Fruit fly (Drosophila melanogaster) whole organism, embryonic: Measurements from ENCODE around the gene CG42758.
A peak's percentile ranks its signal among the peaks of the same experiment; 100 is the strongest.

ENCODE experiments used
- CG18599 ChIP-seq: fragments of 200-800 bp; sonication (Bioruptor generic); optimal IDR thresholded peaks from 3 replicates; lab custom pipeline; 2017; ENCODE audit warnings: missing biosample characterization, missing genetic modification characterization, mild to moderate bottlenecking, moderate library complexity, missing genetic modification reagents
- Gug ChIP-seq: fragments of 200-800 bp; sonication (Bioruptor generic); IDR thresholded peaks from 4 replicates; pipeline ENCODE4 v1.3.6; 2022; ENCODE audit warnings: missing biosample characterization, missing genetic modification characterization
- al ChIP-seq: fragments of 200-800 bp; sonication (Bioruptor generic); IDR thresholded peaks from 2 replicates; pipeline ENCODE4 v1.3.6; 2022; ENCODE audit warnings: missing biosample characterization, missing genetic modification characterization
- ap ChIP-seq: fragments of 200-800 bp; sonication (Bioruptor generic); IDR thresholded peaks from 2 replicates; pipeline ENCODE4 v1.3.6; 2022; ENCODE audit warnings: missing biosample characterization, missing genetic modification characterization
- chif ChIP-seq, 2 experiments: fragments of 200-800 bp; sonication (Bioruptor generic); optimal IDR thresholded peaks; 3 replicates each; lab custom pipeline; 2016; ENCODE audit warnings: missing biosample characterization in 2 of 2, missing genetic modification characterization in 2 of 2
- ci ChIP-seq: fragments of 200-800 bp; sonication (Bioruptor generic); IDR thresholded peaks from 3 replicates; pipeline ENCODE4 v1.3.6; 2022; ENCODE audit warnings: missing biosample characterization, missing genetic modification characterization
- gcm2 ChIP-seq: fragments of 200-800 bp; sonication (Bioruptor generic); optimal IDR thresholded peaks from 2 replicates; lab custom pipeline; 2016; ENCODE audit warnings: missing biosample characterization, missing genetic modification characterization
- lov ChIP-seq, 2 experiments: fragments of 200-800 bp in 1 of 2; fragments of >200 bp in 1 of 2; sonication (Bioruptor generic) in 1 of 2; IDR thresholded peaks in 1 of 2; optimal IDR thresholded peaks in 1 of 2; 2 replicates in 1 of 2; 3 replicates in 1 of 2; pipeline versions ENCODE4 v1.3.6 to Lab custom; 2017 to 2022; ENCODE audit warnings: missing biosample characterization in 1 of 2, missing genetic modification characterization in 1 of 2
- slou ChIP-seq: fragments of 200-800 bp; sonication (Bioruptor generic); optimal IDR thresholded peaks from 3 replicates; lab custom pipeline; 2016; ENCODE audit warnings: missing biosample characterization, missing genetic modification characterization

dm6 chr3L:14562672-14563071 lies 4.6 kb upstream of the CG42758 start:
- TF ChIP-seq al (no peak), ap (GFP tag; lab: Robert Waterston, UW) (no peak), chif (GFP tag; optimal IDR thresholded peaks at IDR 0.05; lab: Kevin White, UChicago) (peak in 1 of 2 experiments; percentile 6), gcm2 (GFP tag; lab: Kevin White, UChicago) (no peak), Gug (no peak), lov (optimal IDR thresholded peaks at IDR 0.05; lab: Kevin White, UChicago) (no peak), lov (GFP tag; IDR thresholded peaks at IDR 0.05; lab: Robert Waterston, UW) (no peak), slou (GFP tag; lab: Kevin White, UChicago) (no peak), CG18599 (no peak), ci (GFP tag; lab: Robert Waterston, UW) (no peak)
